Worm (Caenorhabditis elegans) whole organism, L3 larva: ENCODE measurements around the gene ubc-22.

Experiments used
- eor-1 ChIP-seq, 2 experiments: fragments of 150-350 bp; optimal IDR thresholded peaks; 2 replicates each; lab custom pipeline; 2014 to 2018; ENCODE audit warnings: missing biosample characterization in 2 of 2, missing genetic modification characterization in 2 of 2
- nhr-12 ChIP-seq: fragments of 150-350 bp; optimal IDR thresholded peaks from 2 replicates; lab custom pipeline; 2014; ENCODE audit warnings: missing biosample characterization, missing genetic modification characterization

ce11 chrX:8819815-8820415 is 49.0 kb downstream of the ubc-22 start:
- no peak for TF ChIP-seq nhr-12
- no peak for TF ChIP-seq eor-1 (tag; optimal IDR thresholded peaks at IDR 0.05; lab: Kevin White, UChicago)
